Fruit fly (Drosophila melanogaster) whole organism, embryonic: ENCODE data around the gene lqfR.
A peak's percentile ranks its signal among the peaks of the same experiment; 100 is the strongest.

Source experiments
- Atf6 ChIP-seq: fragments of 200-800 bp; sonication (Bioruptor generic); IDR thresholded peaks from 2 replicates; pipeline ENCODE4 v1.3.6; 2022; ENCODE audit warnings: missing biosample characterization, missing genetic modification characterization
- Bdp1 ChIP-seq: fragments of 200-800 bp; sonication (Bioruptor generic); optimal IDR thresholded peaks from 3 replicates; lab custom pipeline; 2016; ENCODE audit warnings: missing biosample characterization, missing genetic modification characterization
- Bgb ChIP-seq: fragments of 200-800 bp; sonication (Bioruptor generic); IDR thresholded peaks from 2 replicates; pipeline ENCODE4 v1.3.6; 2022; ENCODE audit warnings: missing biosample characterization, missing genetic modification characterization; ENCODE audit not compliant: partially characterized antibody
- CG10321 ChIP-seq: fragments of 200-800 bp; sonication (Bioruptor generic); IDR thresholded peaks from 2 replicates; pipeline ENCODE4 v1.3.6; 2022; ENCODE audit warnings: missing biosample characterization, missing genetic modification characterization
- CG10462 ChIP-seq: fragments of 200-800 bp; sonication (Bioruptor generic); optimal IDR thresholded peaks from 2 replicates; lab custom pipeline; 2016; ENCODE audit warnings: missing biosample characterization, missing genetic modification characterization
- CG13123 ChIP-seq: fragments of 200-800 bp; sonication (Bioruptor generic); optimal IDR thresholded peaks from 2 replicates; lab custom pipeline; 2016; ENCODE audit warnings: missing biosample characterization, missing genetic modification characterization
- CG13287 ChIP-seq: fragments of 200-800 bp; sonication (Bioruptor generic); IDR thresholded peaks from 2 replicates; pipeline ENCODE4 v1.3.6; 2022; ENCODE audit warnings: missing biosample characterization, missing genetic modification characterization; ENCODE audit not compliant: partially characterized antibody
- CG14965 ChIP-seq: fragments of 200-800 bp; sonication (Bioruptor generic); optimal IDR thresholded peaks from 2 replicates; lab custom pipeline; 2016; ENCODE audit warnings: missing biosample characterization, missing genetic modification characterization, borderline replicate concordance
- CG15514 ChIP-seq: fragments of 200-800 bp; sonication (Bioruptor generic); optimal IDR thresholded peaks from 3 replicates; lab custom pipeline; 2017; ENCODE audit warnings: missing biosample characterization, missing genetic modification characterization, mild to moderate bottlenecking, moderate library complexity, missing genetic modification reagents
- CG16863 ChIP-seq: fragments of 200-800 bp; sonication (Bioruptor generic); optimal IDR thresholded peaks from 3 replicates; lab custom pipeline; 2016; ENCODE audit warnings: missing biosample characterization, missing genetic modification characterization
- CG17612 ChIP-seq: fragments of 200-800 bp; sonication (Bioruptor generic); IDR thresholded peaks from 2 replicates; pipeline ENCODE4 v1.3.6; 2022; ENCODE audit warnings: missing biosample characterization, missing genetic modification characterization
- CG2678 ChIP-seq: fragments of 200-800 bp; sonication (Bioruptor generic); optimal IDR thresholded peaks from 3 replicates; lab custom pipeline; 2019; ENCODE audit warnings: missing biosample characterization, mild to moderate bottlenecking, missing genetic modification characterization, moderate library complexity
- CG2875 ChIP-seq: fragments of 200-800 bp; sonication (Bioruptor generic); optimal IDR thresholded peaks from 2 replicates; lab custom pipeline; 2017; ENCODE audit warnings: missing biosample characterization, mild to moderate bottlenecking, missing genetic modification characterization, missing genetic modification reagents
- CG31365 ChIP-seq: fragments of 200-800 bp; sonication (Bioruptor generic); optimal IDR thresholded peaks from 2 replicates; lab custom pipeline; 2018; ENCODE audit warnings: missing biosample characterization, mild to moderate bottlenecking, missing genetic modification characterization
- CG34224 ChIP-seq: fragments of 200-800 bp; sonication (Bioruptor generic); IDR thresholded peaks from 3 replicates; pipeline ENCODE4 v1.3.6; 2022; ENCODE audit warnings: missing biosample characterization, missing genetic modification characterization; ENCODE audit not compliant: partially characterized antibody
- CG3847 ChIP-seq: fragments of 200-800 bp; sonication (Bioruptor generic); IDR thresholded peaks from 2 replicates; pipeline ENCODE4 v1.3.6; 2022; ENCODE audit warnings: missing biosample characterization, missing genetic modification characterization
- CG42726 ChIP-seq: fragments of 200-800 bp; sonication (Bioruptor generic); IDR thresholded peaks from 2 replicates; pipeline ENCODE4 v1.3.6; 2022; ENCODE audit warnings: missing biosample characterization, missing genetic modification characterization; ENCODE audit not compliant: partially characterized antibody
- CG4404 ChIP-seq: fragments of 200-800 bp; sonication (Bioruptor generic); IDR thresholded peaks from 2 replicates; pipeline ENCODE4 v1.3.6; 2022; ENCODE audit warnings: missing biosample characterization, missing genetic modification characterization
- CG7372 ChIP-seq: fragments of 200-800 bp; sonication (Bioruptor generic); IDR thresholded peaks from 2 replicates; pipeline ENCODE4 v1.3.6; 2022; ENCODE audit warnings: missing biosample characterization, missing genetic modification characterization
- CG7786 ChIP-seq: fragments of 200-800 bp; sonication (Bioruptor generic); optimal IDR thresholded peaks from 2 replicates; lab custom pipeline; 2016; ENCODE audit warnings: missing biosample characterization, missing genetic modification characterization
- CG9727 ChIP-seq: fragments of 200-800 bp; sonication (Bioruptor generic); optimal IDR thresholded peaks from 3 replicates; lab custom pipeline; 2017; ENCODE audit warnings: missing biosample characterization, mild to moderate bottlenecking, missing genetic modification characterization
- CoRest ChIP-seq: fragments of 200-800 bp; sonication (Bioruptor generic); optimal IDR thresholded peaks from 3 replicates; lab custom pipeline; 2018; ENCODE audit warnings: missing biosample characterization, mild to moderate bottlenecking, missing genetic modification characterization, moderate library complexity
- D ChIP-seq, 2 experiments: fragments of 200-800 bp in 1 of 2; fragments of >200 bp in 1 of 2; sonication (Bioruptor generic) in 1 of 2; optimal IDR thresholded peaks; 2 replicates in 1 of 2; 3 replicates in 1 of 2; lab custom pipeline; 2017; ENCODE audit warnings: mild to moderate bottlenecking in 1 of 2, missing biosample characterization in 1 of 2, missing genetic modification characterization in 1 of 2, missing genetic modification reagents in 1 of 2
- D19B ChIP-seq: fragments of 200-800 bp; sonication (Bioruptor generic); optimal IDR thresholded peaks from 2 replicates; lab custom pipeline; 2017; ENCODE audit warnings: missing biosample characterization, mild to moderate bottlenecking, missing genetic modification characterization
- Ets65A ChIP-seq: fragments of 200-800 bp; sonication (Bioruptor generic); peaks from one replicate; lab custom pipeline; 2016; ENCODE audit warnings: missing biosample characterization, missing genetic modification characterization
- Ets97D ChIP-seq: fragments of 200-800 bp; sonication (Bioruptor generic); optimal IDR thresholded peaks from 3 replicates; lab custom pipeline; 2016; ENCODE audit warnings: missing biosample characterization, missing genetic modification characterization
- Gug ChIP-seq: fragments of 200-800 bp; sonication (Bioruptor generic); IDR thresholded peaks from 4 replicates; pipeline ENCODE4 v1.3.6; 2022; ENCODE audit warnings: missing biosample characterization, missing genetic modification characterization
- HmgZ ChIP-seq: fragments of 200-800 bp; sonication (Bioruptor generic); optimal IDR thresholded peaks from 2 replicates; lab custom pipeline; 2018; ENCODE audit warnings: missing biosample characterization, mild to moderate bottlenecking, missing genetic modification characterization
- Hmr ChIP-seq: fragments of 200-800 bp; sonication (Bioruptor generic); optimal IDR thresholded peaks from 3 replicates; lab custom pipeline; 2017; ENCODE audit warnings: mild to moderate bottlenecking, missing biosample characterization, missing genetic modification reagents, missing genetic modification characterization
- Lhr ChIP-seq: fragments of 200-800 bp; sonication (Bioruptor generic); optimal IDR thresholded peaks from 3 replicates; lab custom pipeline; 2017; ENCODE audit warnings: mild to moderate bottlenecking, missing biosample characterization, missing genetic modification reagents, missing genetic modification characterization
- Max ChIP-seq: fragments of 200-800 bp; sonication (Bioruptor generic); optimal IDR thresholded peaks from 2 replicates; lab custom pipeline; 2016; ENCODE audit warnings: missing biosample characterization, mild to moderate bottlenecking, missing genetic modification characterization
- Opbp ChIP-seq: fragments of 200-800 bp; sonication (Bioruptor generic); IDR thresholded peaks from 3 replicates; pipeline ENCODE4 v1.3.6; 2022; ENCODE audit warnings: missing biosample characterization, missing genetic modification characterization; ENCODE audit not compliant: partially characterized antibody
- Scr ChIP-seq: fragments of 200-800 bp; sonication (Bioruptor generic); IDR thresholded peaks from 2 replicates; pipeline ENCODE4 v1.3.6; 2022; ENCODE audit warnings: missing biosample characterization, missing genetic modification characterization; ENCODE audit not compliant: partially characterized antibody
- bab2 ChIP-seq: fragments of 200-800 bp; sonication (Bioruptor generic); optimal IDR thresholded peaks from 2 replicates; lab custom pipeline; 2016; ENCODE audit warnings: missing biosample characterization, missing genetic modification characterization
- eve ChIP-seq, 2 experiments: fragments of >200 bp; optimal IDR thresholded peaks; 2 replicates each; lab custom pipeline; 2017; ENCODE audit warnings: missing biosample characterization in 2 of 2, missing genetic modification characterization in 2 of 2
- ewg ChIP-seq: fragments of 200-800 bp; sonication (Bioruptor generic); optimal IDR thresholded peaks from 3 replicates; lab custom pipeline; 2017; ENCODE audit warnings: mild to moderate bottlenecking, missing biosample characterization, missing genetic modification reagents, missing genetic modification characterization
- exex ChIP-seq: fragments of 200-800 bp; sonication (Bioruptor generic); optimal IDR thresholded peaks from 4 replicates; lab custom pipeline; 2018; ENCODE audit warnings: missing biosample characterization, mild to moderate bottlenecking, missing genetic modification characterization, moderate library complexity
- grn ChIP-seq: fragments of 200-800 bp; sonication (Bioruptor generic); optimal IDR thresholded peaks from 3 replicates; lab custom pipeline; 2017; ENCODE audit warnings: missing biosample characterization, missing genetic modification characterization
- ham ChIP-seq: fragments of 200-800 bp; sonication (Bioruptor generic); IDR thresholded peaks from 2 replicates; pipeline ENCODE4 v1.3.6; 2022; ENCODE audit warnings: missing biosample characterization, missing genetic modification characterization
- hb ChIP-seq: fragments of 200-800 bp; sonication (Bioruptor generic); IDR thresholded peaks from 3 replicates; pipeline ENCODE4 v1.3.6; 2022; ENCODE audit warnings: missing biosample characterization, missing genetic modification characterization; ENCODE audit not compliant: partially characterized antibody
- ind ChIP-seq: fragments of 200-800 bp; sonication (Bioruptor generic); optimal IDR thresholded peaks from 3 replicates; lab custom pipeline; 2016; ENCODE audit warnings: missing biosample characterization, missing genetic modification characterization
- ken ChIP-seq: fragments of 200-800 bp; sonication (Bioruptor generic); IDR thresholded peaks from 3 replicates; pipeline ENCODE4 v1.3.6; 2022; ENCODE audit warnings: missing biosample characterization, missing genetic modification characterization
- lilli ChIP-seq: fragments of 200-800 bp; sonication (Bioruptor generic); optimal IDR thresholded peaks from 3 replicates; lab custom pipeline; 2016; ENCODE audit warnings: missing biosample characterization, missing genetic modification characterization
- sens ChIP-seq: fragments of 200-800 bp; sonication (Bioruptor generic); peaks from one replicate; lab custom pipeline; 2016; ENCODE audit warnings: missing biosample characterization, missing genetic modification characterization
- seq ChIP-seq: fragments of 200-800 bp; sonication (Bioruptor generic); IDR thresholded peaks from 2 replicates; pipeline ENCODE4 v1.3.6; 2022; ENCODE audit warnings: missing biosample characterization, missing genetic modification characterization
- tin ChIP-seq: fragments of 200-800 bp; sonication (Bioruptor generic); optimal IDR thresholded peaks from 3 replicates; lab custom pipeline; 2016; ENCODE audit warnings: missing biosample characterization, missing genetic modification characterization
- tx ChIP-seq: fragments of 200-800 bp; sonication (Bioruptor generic); optimal IDR thresholded peaks from 2 replicates; lab custom pipeline; 2016; ENCODE audit warnings: missing biosample characterization, missing genetic modification characterization
- vnd ChIP-seq: fragments of 200-800 bp; sonication (Bioruptor generic); IDR thresholded peaks from 3 replicates; pipeline ENCODE4 v1.3.6; 2022; ENCODE audit warnings: missing biosample characterization, missing genetic modification characterization; ENCODE audit not compliant: partially characterized antibody
- wor ChIP-seq: fragments of 200-800 bp; sonication (Bioruptor generic); IDR thresholded peaks from 2 replicates; pipeline ENCODE4 v1.3.6; 2022; ENCODE audit warnings: missing biosample characterization, missing genetic modification characterization

lqfR gene

DNA sequence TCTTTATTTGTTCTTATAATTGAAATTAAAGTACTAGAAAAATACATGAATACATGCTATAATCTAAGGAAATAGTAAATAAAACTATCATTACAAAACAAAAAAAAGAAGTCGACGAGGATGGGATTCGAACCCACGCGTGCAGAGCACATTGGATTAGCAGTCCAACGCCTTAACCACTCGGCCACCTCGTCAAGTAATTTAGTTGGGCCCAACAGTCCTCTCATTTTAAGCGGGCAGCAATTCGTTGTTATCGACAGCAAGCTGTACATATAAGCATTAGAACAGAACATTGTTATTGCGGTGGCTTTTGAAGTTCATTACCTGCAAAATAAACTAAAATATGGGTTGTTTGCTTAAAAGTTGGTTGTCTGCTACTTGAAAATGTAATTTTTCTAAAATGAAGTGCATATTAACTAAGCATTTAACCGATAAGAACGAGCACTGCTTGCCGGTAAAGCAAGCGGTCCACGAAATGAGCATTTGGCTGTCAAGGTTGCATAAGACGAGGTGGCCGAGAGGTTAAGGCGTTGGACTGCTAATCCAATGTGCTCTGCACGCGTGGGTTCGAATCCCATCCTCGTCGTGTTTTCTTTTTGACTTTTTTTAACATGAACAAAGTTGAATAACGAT, 13.9 kb upstream of the lqfR start (continued):
- no peak for TF ChIP-seq CG16863 (GFP tag; lab: Kevin White, UChicago)
- TF ChIP-seq CG42726 (GFP tag; lab: Robert Waterston, UW) = peak; percentile 96
- TF ChIP-seq Ets97D = no peak
- TF ChIP-seq D (optimal IDR thresholded peaks at IDR 0.05; lab: Kevin White, UChicago) = no peak
- TF ChIP-seq D (GFP tag; optimal IDR thresholded peaks at IDR 0.05; lab: Kevin White, UChicago) = no peak
- TF ChIP-seq vnd (GFP tag; lab: Robert Waterston, UW) = peak; percentile 63; the same call in 2 of the 3 replicates
- peak; percentile 68 for TF ChIP-seq sens (GFP tag; lab: Kevin White, UChicago)
- TF ChIP-seq Scr (GFP tag; lab: Robert Waterston, UW) = peak; percentile 68
- TF ChIP-seq Lhr = no peak
- no peak for TF ChIP-seq eve (GFP tag; optimal IDR thresholded peaks at IDR 0.05; lab: Kevin White, UChicago)
- no peak for TF ChIP-seq CG3847
- TF ChIP-seq CG13123 = no peak
- TF ChIP-seq CG10462 (GFP tag; lab: Kevin White, UChicago) = no peak
- TF ChIP-seq Bdp1 (GFP tag; lab: Kevin White, UChicago) = peak; percentile 100
- peak; percentile 87 for TF ChIP-seq Bgb (GFP tag; lab: Robert Waterston, UW)
- no peak for TF ChIP-seq ken (GFP tag; lab: Robert Waterston, UW)
- peak; percentile 55; the same call in 2 of the 3 replicates for TF ChIP-seq CG34224 (GFP tag; lab: Robert Waterston, UW)
- TF ChIP-seq Atf6 = 0 out of 2 replicates have a peak, but pooled peaks have one; percentile 27
- TF ChIP-seq CG4404 (GFP tag; lab: Robert Waterston, UW) = no peak
- TF ChIP-seq Hmr (GFP tag; lab: Kevin White, UChicago) = no peak
- TF ChIP-seq CG17612 = no peak
- peak; percentile 84 for TF ChIP-seq hb (GFP tag; lab: Robert Waterston, UW)
- peak; percentile 54; the same call in 1 of the 2 replicates for TF ChIP-seq CG13287 (GFP tag; lab: Robert Waterston, UW)
- peak; percentile 37 for TF ChIP-seq HmgZ (tag; lab: Kevin White, UChicago)
- no peak for TF ChIP-seq CG7786

DNA sequence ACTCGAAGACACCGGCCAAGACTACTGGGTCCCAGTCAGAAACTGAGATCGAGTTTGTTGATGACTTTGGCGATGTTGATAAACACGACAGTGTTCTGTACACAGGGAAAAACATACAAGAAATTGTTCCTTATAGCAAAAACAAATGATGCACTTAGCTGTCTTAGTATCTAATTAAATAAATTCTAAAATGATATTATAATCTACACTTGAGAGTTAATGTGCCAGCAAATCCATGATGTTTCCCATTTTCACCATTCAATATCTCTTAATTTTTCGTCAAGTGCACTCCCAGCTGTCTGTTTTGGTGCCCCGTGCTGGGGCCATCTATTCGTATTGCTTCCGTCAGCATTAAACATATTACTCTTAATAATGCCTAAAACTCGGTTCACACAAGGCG, 10.9 kb upstream of the lqfR start:
- TF ChIP-seq lilli (peak; percentile 39), D (optimal IDR thresholded peaks at IDR 0.05; lab: Kevin White, UChicago) (no peak), D (GFP tag; optimal IDR thresholded peaks at IDR 0.05; lab: Kevin White, UChicago) (peak; percentile 17), grn (GFP tag; lab: Kevin White, UChicago) (peak; percentile 12), CG14965 (no peak), bab2 (GFP tag; lab: Kevin White, UChicago) (no peak), CG2875 (GFP tag; lab: Kevin White, UChicago) (no peak), Ets65A (peak; percentile 16), CoRest (tag; lab: Kevin White, UChicago) (peak; percentile 18), Gug (GFP tag; lab: Robert Waterston, UW) (peak; percentile 16; the same call in 1 of the 4 replicates), CG15514 (GFP tag; lab: Kevin White, UChicago) (peak; percentile 18), D19B (no peak), tin (GFP tag; lab: Kevin White, UChicago) (peak; percentile 3), wor (GFP tag; lab: Robert Waterston, UW) (no peak), CG10321 (GFP tag; lab: Robert Waterston, UW) (no peak), ind (GFP tag; lab: Kevin White, UChicago) (peak; percentile 25), Max (GFP tag; lab: Kevin White, UChicago) (no peak), CG9727 (GFP tag; lab: Kevin White, UChicago) (peak; percentile 37), CG2678 (tag; lab: Kevin White, UChicago) (no peak), seq (GFP tag; lab: Robert Waterston, UW) (no peak), ewg (no peak), CG13287 (GFP tag; lab: Robert Waterston, UW) (no peak), ham (no peak), CG7372 (GFP tag; lab: Robert Waterston, UW) (0 out of 2 replicates have a peak, but pooled peaks have one; percentile 15), tx (GFP tag; lab: Kevin White, UChicago) (no peak), CG31365 (tag; lab: Kevin White, UChicago) (no peak), exex (no peak), Opbp (GFP tag; lab: Robert Waterston, UW) (no peak)
